Fruit fly (Drosophila melanogaster) Kc167 (cell line): ENCODE data around the gene Jon25Bi.

Source experiments
- h ChIP-seq: fragments of >200 bp; optimal IDR thresholded peaks from 3 replicates; lab custom pipeline; 2018; ENCODE audit warnings: missing external identifiers
- insv ChIP-seq: fragments of >200 bp; optimal IDR thresholded peaks from 3 replicates; lab custom pipeline; 2018; ENCODE audit warnings: missing external identifiers
- psq ChIP-seq: fragments of >200 bp; optimal IDR thresholded peaks from 2 replicates; lab custom pipeline; 2017; ENCODE audit warnings: missing external identifiers
- ttk ChIP-seq: sonication (Bioruptor generic); optimal IDR thresholded peaks from 2 replicates; lab custom pipeline; 2017; ENCODE audit warnings: missing external identifiers

DNA sequence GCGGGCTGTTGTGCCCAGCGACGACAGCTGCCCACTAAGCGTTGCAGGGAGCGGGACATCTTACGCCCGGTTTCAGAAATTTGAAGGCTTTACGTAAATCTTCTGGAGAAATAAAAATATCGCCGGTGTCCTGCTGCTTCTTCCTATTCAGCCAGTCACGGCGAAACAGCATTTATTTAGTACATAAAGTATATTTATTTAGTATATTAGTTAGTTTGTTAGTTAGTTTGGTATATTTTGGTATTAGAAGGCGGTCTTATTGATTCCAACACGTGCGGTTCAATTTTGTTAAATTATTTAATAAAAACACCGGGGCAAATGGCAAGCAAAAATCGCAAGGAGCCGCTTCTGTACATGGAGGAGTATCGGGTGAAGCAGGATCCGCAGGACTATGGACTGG lies 13.8 kb upstream of the Jon25Bi start, which contains the start of the genes Scox and Polr1C:
- TF ChIP-seq ttk (lab: Kevin White, UChicago) (no peak), insv (lab: Kevin White, UChicago) (no peak), psq (no peak), h (lab: Kevin White, UChicago) (no peak)
